Worm (Caenorhabditis elegans): Measurements from ENCODE around the gene hil-2.

hil-2 gene

ce11 chrIV:6336748-6337147 lies 42.7 kb downstream of the hil-2 start (continued):
- TF ChIP-seq mec-3 (tag; optimal IDR thresholded peaks at IDR 0.05; ENCODE audit: borderline replicate concordance) (no peak), sox-2 (GFP tag; IDR thresholded peaks at IDR 0.05) (no peak), ceh-22 (tag; optimal IDR thresholded peaks at IDR 0.05) (no peak), sox-4 (tag; optimal IDR thresholded peaks at IDR 0.05) (no peak), F13H6.1 (tag; optimal IDR thresholded peaks at IDR 0.05) (no peak), ceh-18 (tag; optimal IDR thresholded peaks at IDR 0.05) (peak; percentile 89), dve-1 (tag; optimal IDR thresholded peaks at IDR 0.05) (peak; percentile 25), ceh-31 (tag; optimal IDR thresholded peaks at IDR 0.05) (peak; percentile 56), ceh-19 (GFP tag; optimal IDR thresholded peaks at IDR 0.05) (no peak), sdc-2 (tag; optimal IDR thresholded peaks at IDR 0.05) (no peak), ceh-2 (tag; optimal IDR thresholded peaks at IDR 0.05) (no peak), nhr-11 (tag; optimal IDR thresholded peaks at IDR 0.05) (no peak), fkh-6 (tag; optimal IDR thresholded peaks at IDR 0.05) (no peak), unc-86 (tag; optimal IDR thresholded peaks at IDR 0.05) (no peak), lin-11 (tag; optimal IDR thresholded peaks at IDR 0.05) (no peak), elt-2 (tag; optimal IDR thresholded peaks at IDR 0.05) (no peak), lim-6 (tag; optimal IDR thresholded peaks at IDR 0.05) (no peak), hlh-13 (GFP tag; optimal IDR thresholded peaks at IDR 0.05) (no peak), ets-4 (tag; optimal IDR thresholded peaks at IDR 0.05) (no peak), pqm-1 (tag; optimal IDR thresholded peaks at IDR 0.05) (no peak), nfya-1 (tag; optimal IDR thresholded peaks at IDR 0.05) (peak; percentile 82)

- no peak for TF ChIP-seq hlh-13 (GFP tag; optimal IDR thresholded peaks at IDR 0.05)
These were observed 43.3 kb downstream of the hil-2 start, which contains the start of gene ipla-6 for ce11 chrIV:6337353-6337752. TSS of gene ipla-6 (plus strand) at chrIV:6337653.

- TF ChIP-seq npax-4 (tag; optimal IDR thresholded peaks at IDR 0.05) (no peak), K02D7.2 (tag; optimal IDR thresholded peaks at IDR 0.05) (no peak), ceh-31 (tag; optimal IDR thresholded peaks at IDR 0.05) (no peak), ceh-24 (tag; optimal IDR thresholded peaks at IDR 0.05) (no peak), che-1 (tag; optimal IDR thresholded peaks at IDR 0.05) (no peak), ceh-9 (tag; optimal IDR thresholded peaks at IDR 0.05) (no peak), ttx-3 (tag; optimal IDR thresholded peaks at IDR 0.05) (no peak), ama-1 (optimal IDR thresholded peaks at IDR 0.05) (no peak), nhr-11 (tag; optimal IDR thresholded peaks at IDR 0.05) (no peak), ztf-16 (tag; optimal IDR thresholded peaks at IDR 0.05) (no peak), eyg-1 (tag; optimal IDR thresholded peaks at IDR 0.05) (no peak)
These were observed 48.4 kb downstream of the hil-2 start, which contains the start of gene Y73B6BL.288 for ce11 chrIV:6342431-6342830. TSS of gene Y73B6BL.288 (minus strand) at chrIV:6342531.

ce11 chrIV:6342876-6343275 lies 48.8 kb downstream of the hil-2 start, which contains the start of gene Y73B6BL.14:
TSS of gene Y73B6BL.14 (minus strand) at chrIV:6342976.
- no peak for TF ChIP-seq ref-2 (tag; optimal IDR thresholded peaks at IDR 0.05)
- TF ChIP-seq che-1 (tag; optimal IDR thresholded peaks at IDR 0.05) = no peak
- TF ChIP-seq unc-42 (tag; optimal IDR thresholded peaks at IDR 0.05) = no peak
- no peak for TF ChIP-seq ceh-14 (tag; optimal IDR thresholded peaks at IDR 0.05)
- no peak for TF ChIP-seq ceh-30 (tag; optimal IDR thresholded peaks at IDR 0.05)
- no peak for TF ChIP-seq lim-6 (tag; optimal IDR thresholded peaks at IDR 0.05)
- TF ChIP-seq tbx-7 (tag; optimal IDR thresholded peaks at IDR 0.05) = no peak
- no peak for TF ChIP-seq pat-9 (tag; optimal IDR thresholded peaks at IDR 0.05)
- no peak for TF ChIP-seq hlh-30 (tag; optimal IDR thresholded peaks at IDR 0.05; ENCODE audit: insufficient read depth)
- no peak for TF ChIP-seq fkh-10 (GFP tag; optimal IDR thresholded peaks at IDR 0.05)
- no peak for TF ChIP-seq T23F11.4 (GFP tag; optimal IDR thresholded peaks at IDR 0.05)
- no peak for TF ChIP-seq pros-1 (tag; optimal IDR thresholded peaks at IDR 0.05)
- no peak for TF ChIP-seq ceh-34 (tag; optimal IDR thresholded peaks at IDR 0.05)
- no peak for TF ChIP-seq hlh-15 (tag; optimal IDR thresholded peaks at IDR 0.05)
- TF ChIP-seq zip-5 (tag; optimal IDR thresholded peaks at IDR 0.05) = no peak
- no peak for TF ChIP-seq mec-3 (tag; optimal IDR thresholded peaks at IDR 0.05; ENCODE audit: borderline replicate concordance)
- TF ChIP-seq dmd-4 (tag; optimal IDR thresholded peaks at IDR 0.05; ENCODE audit: borderline replicate concordance) = no peak
- TF ChIP-seq pax-1 (tag; optimal IDR thresholded peaks at IDR 0.05) = no peak
